Fruit fly (Drosophila melanogaster) whole organism, embryonic: ENCODE data around the gene CG5938.

ENCODE experiments used
- ATbp ChIP-seq: fragments of 200-800 bp; sonication (Bioruptor generic); optimal IDR thresholded peaks from 2 replicates; lab custom pipeline; 2017; ENCODE audit warnings: missing biosample characterization, mild to moderate bottlenecking, missing genetic modification characterization, missing genetic modification reagents
- Antp ChIP-seq: fragments of 200-800 bp; sonication (Bioruptor generic); optimal IDR thresholded peaks from 3 replicates; lab custom pipeline; 2016; ENCODE audit warnings: missing biosample characterization, missing genetic modification characterization
- Awh ChIP-seq: fragments of 200-800 bp; sonication (Bioruptor generic); IDR thresholded peaks from 2 replicates; pipeline ENCODE4, ENCODE4 v1.3.6; 2022; ENCODE audit warnings: missing biosample characterization, missing genetic modification characterization
- Bgb ChIP-seq: fragments of 200-800 bp; sonication (Bioruptor generic); IDR thresholded peaks from 2 replicates; pipeline ENCODE4 v1.3.6; 2022; ENCODE audit warnings: missing biosample characterization, missing genetic modification characterization; ENCODE audit not compliant: partially characterized antibody
- CG10979 ChIP-seq: fragments of 200-800 bp; sonication (Bioruptor generic); optimal IDR thresholded peaks from 2 replicates; lab custom pipeline; 2018; ENCODE audit warnings: missing biosample characterization, mild to moderate bottlenecking, missing genetic modification characterization, moderate library complexity
- CG13123 ChIP-seq: fragments of 200-800 bp; sonication (Bioruptor generic); optimal IDR thresholded peaks from 2 replicates; lab custom pipeline; 2016; ENCODE audit warnings: missing biosample characterization, missing genetic modification characterization
- CG13775 ChIP-seq: fragments of 200-800 bp; sonication (Bioruptor generic); optimal IDR thresholded peaks from 3 replicates; lab custom pipeline; 2017; ENCODE audit warnings: missing biosample characterization, mild to moderate bottlenecking, missing genetic modification characterization
- CG1832 ChIP-seq: fragments of 200-800 bp; sonication (Bioruptor generic); optimal IDR thresholded peaks from 2 replicates; lab custom pipeline; 2017; ENCODE audit warnings: missing biosample characterization, mild to moderate bottlenecking, missing genetic modification characterization, inconsistent platforms
- CG2678 ChIP-seq: fragments of 200-800 bp; sonication (Bioruptor generic); optimal IDR thresholded peaks from 3 replicates; lab custom pipeline; 2019; ENCODE audit warnings: missing biosample characterization, mild to moderate bottlenecking, missing genetic modification characterization, moderate library complexity
- CG30020 ChIP-seq: fragments of 200-800 bp; optimal IDR thresholded peaks from 2 replicates; lab custom pipeline; 2019; ENCODE audit warnings: missing biosample characterization, mild to moderate bottlenecking, missing genetic modification characterization, moderate library complexity
- CG3281 ChIP-seq: fragments of 200-800 bp; sonication (Bioruptor generic); optimal IDR thresholded peaks from 3 replicates; lab custom pipeline; 2017; ENCODE audit warnings: missing biosample characterization, mild to moderate bottlenecking, missing genetic modification characterization
- CG3726 ChIP-seq: fragments of 200-800 bp; sonication (Bioruptor generic); IDR thresholded peaks from 3 replicates; pipeline ENCODE4, ENCODE4 v1.3.6; 2022; ENCODE audit warnings: missing biosample characterization, missing genetic modification characterization
- CG3995 ChIP-seq: fragments of 200-800 bp; sonication (Bioruptor generic); optimal IDR thresholded peaks from 3 replicates; lab custom pipeline; 2016; ENCODE audit warnings: missing biosample characterization, missing genetic modification characterization
- CG43689 ChIP-seq: fragments of 200-800 bp; sonication (Bioruptor generic); IDR thresholded peaks from 2 replicates; pipeline ENCODE4 v1.3.6; 2022; ENCODE audit warnings: missing biosample characterization, missing genetic modification characterization
- CG4854 ChIP-seq: fragments of 200-800 bp; sonication (Bioruptor generic); optimal IDR thresholded peaks from 2 replicates; lab custom pipeline; 2016; ENCODE audit warnings: missing biosample characterization, missing genetic modification characterization, inconsistent platforms
- CG6765 ChIP-seq: fragments of 200-800 bp; sonication (Bioruptor generic); optimal IDR thresholded peaks from 3 replicates; lab custom pipeline; 2017; ENCODE audit warnings: missing biosample characterization, mild to moderate bottlenecking, missing genetic modification characterization
- CG8290 ChIP-seq, 3 experiments: fragments of 200-800 bp; sonication (Bioruptor generic); optimal IDR thresholded peaks; 2 replicates each; lab custom pipeline; 2016 to 2019; ENCODE audit warnings: missing biosample characterization in 3 of 3, missing genetic modification characterization in 3 of 3, mild to moderate bottlenecking in 2 of 3, moderate library complexity in 1 of 3
- Deaf1 ChIP-seq: fragments of 200-800 bp; optimal IDR thresholded peaks from 3 replicates; lab custom pipeline; 2019; ENCODE audit warnings: missing biosample characterization, mild to moderate bottlenecking, missing genetic modification characterization, moderate library complexity
- Dll ChIP-seq: fragments of 200-800 bp; sonication (Bioruptor generic); IDR thresholded peaks from 4 replicates; pipeline ENCODE4 v1.3.6; 2022; ENCODE audit warnings: missing biosample characterization, missing genetic modification characterization; ENCODE audit not compliant: partially characterized antibody
- E2f2 ChIP-seq: fragments of 200-800 bp; sonication (Bioruptor generic); IDR thresholded peaks from 2 replicates; pipeline ENCODE4 v1.3.6; 2022; ENCODE audit warnings: missing biosample characterization, missing genetic modification characterization
- Fer2 ChIP-seq: fragments of 200-800 bp; sonication (Bioruptor generic); optimal IDR thresholded peaks from 2 replicates; lab custom pipeline; 2018; ENCODE audit warnings: missing biosample characterization, mild to moderate bottlenecking, missing genetic modification characterization, moderate library complexity
- HLH54F ChIP-seq: fragments of 200-800 bp; sonication (Bioruptor generic); optimal IDR thresholded peaks from 3 replicates; lab custom pipeline; 2016; ENCODE audit warnings: missing biosample characterization, missing genetic modification characterization
- Hr51 ChIP-seq, 2 experiments: fragments of 200-800 bp; sonication (Bioruptor generic); optimal IDR thresholded peaks; 2 replicates in 1 of 2; 3 replicates in 1 of 2; lab custom pipeline; 2016 to 2018; ENCODE audit warnings: missing biosample characterization in 2 of 2, missing genetic modification characterization in 2 of 2, mild to moderate bottlenecking in 1 of 2, moderate library complexity in 1 of 2
- Mad ChIP-seq: fragments of 200-800 bp; sonication (Bioruptor generic); optimal IDR thresholded peaks from 2 replicates; lab custom pipeline; 2016; ENCODE audit warnings: missing biosample characterization, missing genetic modification characterization
- Ptx1 ChIP-seq: fragments of 200-800 bp; sonication (Bioruptor generic); IDR thresholded peaks from 2 replicates; pipeline ENCODE4 v1.3.6; 2022; ENCODE audit warnings: missing biosample characterization, missing genetic modification characterization
- Scr ChIP-seq: fragments of 200-800 bp; sonication (Bioruptor generic); IDR thresholded peaks from 2 replicates; pipeline ENCODE4 v1.3.6; 2022; ENCODE audit warnings: missing biosample characterization, missing genetic modification characterization; ENCODE audit not compliant: partially characterized antibody
- Sry-δ ChIP-seq: fragments of 200-800 bp; sonication (Bioruptor generic); optimal IDR thresholded peaks from 2 replicates; lab custom pipeline; 2016; ENCODE audit warnings: missing biosample characterization, missing genetic modification characterization
- Usf ChIP-seq: fragments of 200-800 bp; sonication (Bioruptor generic); optimal IDR thresholded peaks from 2 replicates; lab custom pipeline; 2017; ENCODE audit warnings: missing genotype, missing biosample characterization, missing genetic modification characterization
- ase ChIP-seq: fragments of 200-800 bp; sonication (Bioruptor generic); IDR thresholded peaks from 3 replicates; pipeline ENCODE4 v1.3.6; 2022; ENCODE audit warnings: missing biosample characterization, missing genetic modification characterization
- bcd ChIP-seq: fragments of 200-800 bp; sonication (Bioruptor generic); optimal IDR thresholded peaks from 2 replicates; lab custom pipeline; 2017; ENCODE audit warnings: missing biosample characterization, mild to moderate bottlenecking, missing genetic modification characterization
- btn ChIP-seq: fragments of 200-800 bp; sonication (Bioruptor generic); optimal IDR thresholded peaks from 2 replicates; lab custom pipeline; 2016; ENCODE audit warnings: missing biosample characterization, missing genetic modification characterization
- cg ChIP-seq: fragments of 200-800 bp; sonication (Bioruptor generic); optimal IDR thresholded peaks from 3 replicates; lab custom pipeline; 2019; ENCODE audit warnings: missing biosample characterization, mild to moderate bottlenecking, missing genetic modification characterization, moderate library complexity
- chm ChIP-seq: fragments of 200-800 bp; sonication (Bioruptor generic); IDR thresholded peaks from 2 replicates; pipeline ENCODE4 v1.3.6; 2022; ENCODE audit warnings: missing biosample characterization, missing genetic modification characterization
- danr ChIP-seq: fragments of 200-800 bp; sonication (Bioruptor generic); IDR thresholded peaks from 2 replicates; pipeline ENCODE4 v1.3.6; 2022; ENCODE audit warnings: missing biosample characterization, missing genetic modification characterization
- dmrt99B ChIP-seq: fragments of 200-800 bp; sonication (Bioruptor generic); optimal IDR thresholded peaks from 2 replicates; lab custom pipeline; 2018; ENCODE audit warnings: missing biosample characterization, mild to moderate bottlenecking, missing genetic modification characterization, moderate library complexity
- fd102C ChIP-seq: fragments of 200-800 bp; sonication (Bioruptor generic); optimal IDR thresholded peaks from 2 replicates; lab custom pipeline; 2018; ENCODE audit warnings: missing biosample characterization, mild to moderate bottlenecking, missing genetic modification characterization, moderate library complexity
- fu2 ChIP-seq: fragments of 200-800 bp; sonication (Bioruptor generic); optimal IDR thresholded peaks from 2 replicates; lab custom pipeline; 2016; ENCODE audit warnings: missing biosample characterization, missing genetic modification characterization
- jumu ChIP-seq: fragments of 200-800 bp; sonication (Bioruptor generic); optimal IDR thresholded peaks from 3 replicates; lab custom pipeline; 2016; ENCODE audit warnings: missing biosample characterization, missing genetic modification characterization
- kni ChIP-seq: fragments of 200-800 bp; sonication (Bioruptor generic); optimal IDR thresholded peaks from 3 replicates; lab custom pipeline; 2017; ENCODE audit warnings: mild to moderate bottlenecking, missing biosample characterization, missing genetic modification reagents, missing genetic modification characterization
- pan ChIP-seq, 4 experiments: fragments of >200 bp in 3 of 4; fragments of 200-800 bp in 1 of 4; sonication (Bioruptor generic) in 1 of 4; optimal IDR thresholded peaks in 3 of 4; IDR thresholded peaks in 1 of 4; 2 replicates each; pipeline versions ENCODE4 v1.3.6 to Lab custom; 2017 to 2022; ENCODE audit warnings: missing biosample characterization in 2 of 4, missing genetic modification characterization in 2 of 4, mixed read lengths in 1 of 4
- pzg ChIP-seq: fragments of 200-800 bp; sonication (Bioruptor generic); optimal IDR thresholded peaks from 3 replicates; lab custom pipeline; 2018; ENCODE audit warnings: missing biosample characterization, mild to moderate bottlenecking, missing genetic modification characterization, moderate library complexity
- salm ChIP-seq: fragments of 200-800 bp; sonication (Bioruptor generic); optimal IDR thresholded peaks from 2 replicates; lab custom pipeline; 2018; ENCODE audit warnings: missing biosample characterization, mild to moderate bottlenecking, missing genetic modification characterization
- sna ChIP-seq: fragments of 200-800 bp; sonication (Bioruptor generic); IDR thresholded peaks from 2 replicates; pipeline ENCODE4 v1.3.6; 2022; ENCODE audit warnings: missing biosample characterization, missing genetic modification characterization; ENCODE audit not compliant: partially characterized antibody
- so ChIP-seq: fragments of 200-800 bp; sonication (Bioruptor generic); IDR thresholded peaks from 3 replicates; pipeline ENCODE4 v1.3.6; 2022; ENCODE audit warnings: missing biosample characterization, missing genetic modification characterization
- tin ChIP-seq: fragments of 200-800 bp; sonication (Bioruptor generic); optimal IDR thresholded peaks from 3 replicates; lab custom pipeline; 2016; ENCODE audit warnings: missing biosample characterization, missing genetic modification characterization
- vnd ChIP-seq: fragments of 200-800 bp; sonication (Bioruptor generic); IDR thresholded peaks from 3 replicates; pipeline ENCODE4 v1.3.6; 2022; ENCODE audit warnings: missing biosample characterization, missing genetic modification characterization; ENCODE audit not compliant: partially characterized antibody
- vvl ChIP-seq: fragments of 200-800 bp; sonication (Bioruptor generic); IDR thresholded peaks from 2 replicates; pipeline ENCODE4 v1.3.6; 2022; ENCODE audit warnings: missing biosample characterization, missing genetic modification characterization

Gene CG5938

dm6 chr3R:27273118-27274062 is 1.2 kb upstream of the CG5938 start, which contains the start of gene CG5934 (continued):
- no peak for TF ChIP-seq Mad (GFP tag; lab: Kevin White, UChicago)
- no peak for TF ChIP-seq danr (GFP tag; lab: Robert Waterston, UW)
- peak; percentile 30 for TF ChIP-seq Fer2 (tag; lab: Kevin White, UChicago)
- peak; percentile 29 for TF ChIP-seq CG3281 (GFP tag; lab: Kevin White, UChicago)
- no peak for TF ChIP-seq CG43689 (GFP tag; lab: Robert Waterston, UW)
- no peak for TF ChIP-seq fd102C (GFP tag; lab: Kevin White, UChicago)
- peak; percentile 11 for TF ChIP-seq cg (GFP tag; lab: Kevin White, UChicago)
- TF ChIP-seq CG4854 (GFP tag; lab: Kevin White, UChicago), result no peak
- peak; percentile 5 to 35 for TF ChIP-seq Hr51 (GFP tag; optimal IDR thresholded peaks at IDR 0.05; lab: Kevin White, UChicago)
- no peak for TF ChIP-seq Usf (GFP tag; lab: Kevin White, UChicago)
- no peak for TF ChIP-seq CG3726
- no peak for TF ChIP-seq CG6765 (GFP tag; lab: Kevin White, UChicago)
- 0 out of 3 replicates have a peak, but pooled peaks have one; percentile 27 for TF ChIP-seq so
- peak; percentile 10 for TF ChIP-seq CG13775 (GFP tag; lab: Kevin White, UChicago)
- no peak for TF ChIP-seq CG1832 (GFP tag; lab: Kevin White, UChicago)
- TF ChIP-seq tin, result peak; percentile 10
- TF ChIP-seq fu2 (GFP tag; lab: Kevin White, UChicago), result peak; percentile 27
- TF ChIP-seq CG2678, result no peak
- TF ChIP-seq ase (GFP tag; lab: Robert Waterston, UW), result no peak
- no peak for TF ChIP-seq vvl
- no peak for TF ChIP-seq ATbp (GFP tag; lab: Kevin White, UChicago)
- TF ChIP-seq Awh (GFP tag; lab: Robert Waterston, UW), result no peak
- TF ChIP-seq E2f2, result peak; percentile 62
- TF ChIP-seq CG10979 (tag; lab: Kevin White, UChicago), result no peak
- no peak for TF ChIP-seq btn (GFP tag; lab: Kevin White, UChicago)
- no peak for TF ChIP-seq dmrt99B (tag; lab: Kevin White, UChicago)
- peak; percentile 42 for TF ChIP-seq Sry-δ
- no peak for TF ChIP-seq Bgb (GFP tag; lab: Robert Waterston, UW)
- TF ChIP-seq HLH54F (GFP tag; lab: Kevin White, UChicago), result peak; percentile 44
- TF ChIP-seq pan (optimal IDR thresholded peaks at IDR 0.05; lab: Kevin White, UChicago), result no peak
- TF ChIP-seq pan (GFP tag; optimal IDR thresholded peaks at IDR 0.05 in 1 of 2, IDR thresholded peaks at IDR 0.05 in 1 of 2), result peak in 1 of 2 experiments; percentile 26
- peak; percentile 38 for TF ChIP-seq jumu (GFP tag; lab: Kevin White, UChicago)
- no peak for TF ChIP-seq salm (tag; lab: Kevin White, UChicago)
- no peak for TF ChIP-seq chm
- peak; percentile 46 for TF ChIP-seq CG8290 (GFP tag; optimal IDR thresholded peaks at IDR 0.05; lab: Kevin White, UChicago)
- TF ChIP-seq CG8290 (tag; optimal IDR thresholded peaks at IDR 0.05; lab: Kevin White, UChicago), result no peak
- no peak for TF ChIP-seq CG13123 (GFP tag; lab: Kevin White, UChicago)
- peak; percentile 72 for TF ChIP-seq Deaf1
- TF ChIP-seq sna, result no peak
- peak; percentile 19 for TF ChIP-seq kni
- TF ChIP-seq vnd, result no peak
- TF ChIP-seq CG30020 (tag; lab: Kevin White, UChicago), result no peak
- peak; percentile 27 for TF ChIP-seq bcd (GFP tag; lab: Kevin White, UChicago)
- TF ChIP-seq Dll, result no peak
- peak; percentile 25 for TF ChIP-seq CG3995 (GFP tag; lab: Kevin White, UChicago)
- TF ChIP-seq Antp (GFP tag; lab: Kevin White, UChicago), result peak; percentile 61
- TF ChIP-seq pzg (GFP tag; lab: Kevin White, UChicago), result peak; percentile 59
- peak; percentile 32; the same call in 1 of the 2 replicates for TF ChIP-seq Ptx1 (GFP tag; lab: Robert Waterston, UW)
- TF ChIP-seq Scr (GFP tag; lab: Robert Waterston, UW), result no peak
